Worm (Caenorhabditis elegans) whole organism, midembryonic: ENCODE data around the gene R02C2.1.
"Not testable (repeated sequence)": the region's sequence is repeated elsewhere in the genome, so short reads cannot be mapped to it uniquely, and the experiment has no call there.

Source experiments
- T22C8.4 ChIP-seq: fragments of 200-800 bp; sonication (Bioruptor generic); IDR thresholded peaks from 2 replicates; pipeline ENCODE4 v1.3.6; 2022; ENCODE audit warnings: missing genetic modification characterization, missing compliant biosample characterization
- flt-1 ChIP-seq: fragments of 200-800 bp; sonication (Bioruptor generic); IDR thresholded peaks from 2 replicates; pipeline ENCODE4 v1.3.6; 2022; ENCODE audit warnings: missing genetic modification characterization, missing compliant biosample characterization
- klf-2 ChIP-seq: fragments of 200-800 bp; sonication (Bioruptor generic); conservative IDR thresholded peaks from 2 replicates; pipeline ENCODE4 v1.3.6; 2022; ENCODE audit warnings: missing genetic modification reagents, missing genetic modification characterization, missing compliant biosample characterization
- med-1 ChIP-seq: sonication (generic microtip); optimal IDR thresholded peaks from 2 replicates; lab custom pipeline; 2017; ENCODE audit warnings: missing genetic modification characterization, mild to moderate bottlenecking, missing compliant biosample characterization, antibody characterized with exemption, missing genetic modification reagents; ENCODE audit not compliant: insufficient read depth
- ref-1 ChIP-seq: fragments of 200-800 bp; sonication (Bioruptor generic); conservative IDR thresholded peaks from 2 replicates; pipeline ENCODE4 v1.3.6; 2022; ENCODE audit warnings: missing genetic modification reagents, missing genetic modification characterization, missing compliant biosample characterization
- ztf-23 ChIP-seq: fragments of 200-800 bp; sonication (Bioruptor generic); IDR thresholded peaks from 2 replicates; pipeline ENCODE4 v1.3.6; 2022; ENCODE audit warnings: missing genetic modification reagents, missing genetic modification characterization, missing compliant biosample characterization

DNA sequence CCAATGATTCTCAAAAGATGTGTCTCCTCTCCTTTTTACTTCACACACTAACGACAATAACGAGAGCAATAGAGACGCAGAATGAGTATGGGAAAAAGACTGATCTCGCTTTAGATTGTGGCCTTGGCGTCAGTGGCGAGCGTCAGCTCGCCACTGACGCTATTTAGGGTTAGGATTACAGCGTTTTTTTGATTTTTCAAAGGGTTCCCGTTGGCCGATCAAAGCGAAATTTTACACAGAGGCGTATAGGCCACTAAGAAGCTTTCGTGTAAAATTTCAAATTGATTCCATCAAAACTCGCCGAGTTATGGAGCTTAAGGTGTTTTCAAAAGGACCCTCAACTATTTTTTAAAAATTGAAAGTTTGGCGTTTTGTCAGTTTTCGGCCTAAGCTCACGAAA is 25.3 kb downstream of the R02C2.1 start, which contains the start of gene DC2.5:
- TF ChIP-seq ztf-23 (GFP tag; lab: Robert Waterston, UW); klf-2; flt-1 (GFP tag; lab: Robert Waterston, UW); med-1 (GFP tag; lab: Kevin White, UChicago); T22C8.4; ref-1 (GFP tag; lab: Robert Waterston, UW): not testable (repeated sequence)
